Fruit fly (Drosophila melanogaster): ENCODE results near the gene CG43232.

The CG43232 gene

DNA sequence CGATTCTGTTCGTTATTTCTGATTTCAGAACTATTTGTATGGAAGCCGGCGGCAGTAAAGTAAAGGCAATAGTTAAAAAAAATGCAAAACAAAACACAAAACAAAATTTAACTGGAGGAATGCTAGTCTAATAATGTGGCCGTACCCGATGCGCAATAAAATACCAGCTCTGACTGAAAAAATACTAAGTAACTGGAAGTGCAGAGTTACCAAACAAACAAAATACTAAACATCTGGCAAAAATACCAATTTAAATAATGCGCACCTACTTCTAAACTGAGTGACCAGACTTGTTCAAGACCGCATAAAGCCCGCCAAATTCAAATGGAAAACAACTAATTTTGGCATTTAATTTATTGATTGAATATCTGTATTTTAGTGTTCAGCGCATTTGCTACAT is 18.0 kb upstream of the CG43232 start, which contains the start of gene Wee1 (continued):
- TF ChIP-seq BEAF-32 (GFP tag; optimal IDR thresholded peaks at IDR 0.05): peak; percentile 47
- TF ChIP-seq trem (tag; optimal IDR thresholded peaks at IDR 0.05): peak; percentile 60
- TF ChIP-seq CG6654 (GFP tag; optimal IDR thresholded peaks at IDR 0.05): no peak
- no peak for TF ChIP-seq sens-2 (GFP tag; IDR thresholded peaks at IDR 0.05)
- TF ChIP-seq cwo (GFP tag; optimal IDR thresholded peaks at IDR 0.05): no peak
- no peak for TF ChIP-seq CG31441 (GFP tag; IDR thresholded peaks at IDR 0.05)
- no peak for TF ChIP-seq C15 (GFP tag; IDR thresholded peaks at IDR 0.05)
- no peak for TF ChIP-seq CG6813 (GFP tag; optimal IDR thresholded peaks at IDR 0.05)
- TF ChIP-seq dysf (GFP tag; IDR thresholded peaks at IDR 0.05): no peak
- TF ChIP-seq pho (GFP tag; optimal IDR thresholded peaks at IDR 0.05): no peak
- TF ChIP-seq CG2875 (GFP tag; optimal IDR thresholded peaks at IDR 0.05): no peak
- no peak for TF ChIP-seq Dfd (GFP tag; optimal IDR thresholded peaks at IDR 0.05)
- no peak for TF ChIP-seq CG3838 (GFP tag; optimal IDR thresholded peaks at IDR 0.05)
- TF ChIP-seq dm (GFP tag; optimal IDR thresholded peaks at IDR 0.05): peak; percentile 52
- peak; percentile 98 for TF ChIP-seq gfzf (GFP tag; optimal IDR thresholded peaks at IDR 0.05)
- TF ChIP-seq Sry-δ (GFP tag; optimal IDR thresholded peaks at IDR 0.05): peak; percentile 41
- no peak for TF ChIP-seq stc (GFP tag; IDR thresholded peaks at IDR 0.05)
- no peak for TF ChIP-seq Atf6 (GFP tag; IDR thresholded peaks at IDR 0.05)
- no peak for TF ChIP-seq Oli (tag; optimal IDR thresholded peaks at IDR 0.05)
- TF ChIP-seq B-H1 (GFP tag; IDR thresholded peaks at IDR 0.05): no peak
- peak; percentile 59 for TF ChIP-seq bigmax (GFP tag; optimal IDR thresholded peaks at IDR 0.05)
- no peak for TF ChIP-seq Blimp-1 (GFP tag; optimal IDR thresholded peaks at IDR 0.05)
- TF ChIP-seq CG17328 (GFP tag; IDR thresholded peaks at IDR 0.05): no peak
- 0 out of 4 replicates have a peak, but pooled peaks have one; percentile 15 for TF ChIP-seq Dll (GFP tag; IDR thresholded peaks at IDR 0.05; ENCODE audit: partially characterized antibody)
- TF ChIP-seq Dp (GFP tag; optimal IDR thresholded peaks at IDR 0.05): peak; percentile 95
- TF ChIP-seq CG7928 (GFP tag; optimal IDR thresholded peaks at IDR 0.05): no peak
- TF ChIP-seq fd3F (GFP tag; optimal IDR thresholded peaks at IDR 0.05): no peak
- TF ChIP-seq Sin3A (optimal IDR thresholded peaks at IDR 0.05): peak; percentile 23
- no peak for TF ChIP-seq trh (GFP tag; optimal IDR thresholded peaks at IDR 0.05)
- peak; percentile 55 for TF ChIP-seq sens (GFP tag)
- TF ChIP-seq MTF-1 (GFP tag; optimal IDR thresholded peaks at IDR 0.05; ENCODE audit: borderline replicate concordance): no peak
- TF ChIP-seq CG6791 (GFP tag; IDR thresholded peaks at IDR 0.05; ENCODE audit: partially characterized antibody): no peak

dm6 chr2L:6916345-6916744 is 15.6 kb upstream of the CG43232 start, which contains the start of gene CG32829:
TSS of gene CG32829 (minus strand) at chr2L:6916445.
- 0 out of 3 replicates have a peak, but pooled peaks have one; percentile 12 for TF ChIP-seq zfh1 (GFP tag; IDR thresholded peaks at IDR 0.05)
- TF ChIP-seq repo (GFP tag; optimal IDR thresholded peaks at IDR 0.05): no peak
- no peak for TF ChIP-seq CG8089 (GFP tag; optimal IDR thresholded peaks at IDR 0.05)
- no peak for TF ChIP-seq E2f2 (GFP tag; IDR thresholded peaks at IDR 0.05)

dm6 chr2L:6918517-6919202 is 13.3 kb upstream of the CG43232 start, which contains the start of gene nop5:
TSS of gene nop5 (minus strand) at chr2L:6918743.
- TF ChIP-seq Max (GFP tag; optimal IDR thresholded peaks at IDR 0.05): peak; percentile 60
- TF ChIP-seq Dref (GFP tag; IDR thresholded peaks at IDR 0.05): no peak
- no peak for TF ChIP-seq tna (GFP tag; IDR thresholded peaks at IDR 0.05; ENCODE audit: partially characterized antibody)
- TF ChIP-seq vfl (GFP tag; optimal IDR thresholded peaks at IDR 0.05): no peak
- peak; percentile 59 for TF ChIP-seq Usf (GFP tag; optimal IDR thresholded peaks at IDR 0.05)
- TF ChIP-seq usp (GFP tag; optimal IDR thresholded peaks at IDR 0.05): no peak
- TF ChIP-seq az2 (GFP tag; optimal IDR thresholded peaks at IDR 0.05): peak; percentile 44
- TF ChIP-seq CG12155 (GFP tag; optimal IDR thresholded peaks at IDR 0.05): peak; percentile 27
- TF ChIP-seq pzg (GFP tag; optimal IDR thresholded peaks at IDR 0.05): peak; percentile 47
- TF ChIP-seq H15 (GFP tag; IDR thresholded peaks at IDR 0.05): 0 out of 3 replicates have a peak, but pooled peaks have one; percentile 44
- TF ChIP-seq salm (tag; optimal IDR thresholded peaks at IDR 0.05): peak; percentile 13
- TF ChIP-seq CG30431 (GFP tag; optimal IDR thresholded peaks at IDR 0.05): peak; percentile 35
- no peak for TF ChIP-seq cas (GFP tag; IDR thresholded peaks at IDR 0.05)
- 0 out of 3 replicates have a peak, but pooled peaks have one; percentile 8 for TF ChIP-seq CG11456 (GFP tag; IDR thresholded peaks at IDR 0.05)
